Fruit fly (Drosophila melanogaster) whole organism, embryonic: ENCODE results near the gene nol.
A peak's percentile ranks its signal among the peaks of the same experiment; 100 is the strongest.

Experiments
- CG10959 ChIP-seq: fragments of 200-800 bp; sonication (Bioruptor generic); IDR thresholded peaks from 2 replicates; pipeline ENCODE4 v1.3.6; 2022; ENCODE audit warnings: missing biosample characterization, missing genetic modification characterization
- CG11695 ChIP-seq: fragments of 200-800 bp; sonication (Bioruptor generic); IDR thresholded peaks from 3 replicates; pipeline ENCODE4 v1.3.6; 2022; ENCODE audit warnings: missing biosample characterization, missing genetic modification characterization
- CG12104 ChIP-seq: fragments of 200-800 bp; sonication (Bioruptor generic); optimal IDR thresholded peaks from 3 replicates; lab custom pipeline; 2016; ENCODE audit warnings: missing biosample characterization, missing genetic modification characterization
- CG12769 ChIP-seq: fragments of 200-800 bp; sonication (Bioruptor generic); optimal IDR thresholded peaks from 2 replicates; lab custom pipeline; 2019; ENCODE audit warnings: missing biosample characterization, mild to moderate bottlenecking, missing genetic modification characterization, moderate library complexity
- CG17568 ChIP-seq: fragments of 200-800 bp; sonication (Bioruptor generic); optimal IDR thresholded peaks from 2 replicates; lab custom pipeline; 2018; ENCODE audit warnings: missing biosample characterization, mild to moderate bottlenecking, missing genetic modification characterization, moderate library complexity
- CG2120 ChIP-seq: fragments of 200-800 bp; sonication (Bioruptor generic); optimal IDR thresholded peaks from 3 replicates; lab custom pipeline; 2016; ENCODE audit warnings: missing biosample characterization, missing genetic modification characterization
- CG2889 ChIP-seq: fragments of 200-800 bp; sonication (Bioruptor generic); IDR thresholded peaks from 3 replicates; pipeline ENCODE4 v1.3.6; 2022; ENCODE audit warnings: missing biosample characterization, missing genetic modification characterization
- CG3065 ChIP-seq: fragments of 200-800 bp; sonication (Bioruptor generic); optimal IDR thresholded peaks from 2 replicates; lab custom pipeline; 2016; ENCODE audit warnings: missing biosample characterization, missing genetic modification characterization
- CG3407 ChIP-seq: fragments of 200-800 bp; sonication (Bioruptor generic); optimal IDR thresholded peaks from 2 replicates; lab custom pipeline; 2018; ENCODE audit warnings: missing biosample characterization, mild to moderate bottlenecking, missing genetic modification characterization
- CG4282 ChIP-seq: fragments of 200-800 bp; sonication (Bioruptor generic); optimal IDR thresholded peaks from 2 replicates; lab custom pipeline; 2016; ENCODE audit warnings: missing biosample characterization, missing genetic modification characterization
- CG6272 ChIP-seq: fragments of 200-800 bp; sonication (Bioruptor generic); IDR thresholded peaks from 2 replicates; pipeline ENCODE4 v1.3.6; 2022; ENCODE audit warnings: missing biosample characterization, missing genetic modification characterization
- CG6654 ChIP-seq: fragments of 200-800 bp; sonication (Bioruptor generic); optimal IDR thresholded peaks from 2 replicates; lab custom pipeline; 2017; ENCODE audit warnings: missing biosample characterization, mild to moderate bottlenecking, missing genetic modification characterization
- CG6765 ChIP-seq: fragments of 200-800 bp; sonication (Bioruptor generic); optimal IDR thresholded peaks from 3 replicates; lab custom pipeline; 2017; ENCODE audit warnings: missing biosample characterization, mild to moderate bottlenecking, missing genetic modification characterization
- CG6813 ChIP-seq: fragments of 200-800 bp; sonication (Bioruptor generic); optimal IDR thresholded peaks from 2 replicates; lab custom pipeline; 2017; ENCODE audit warnings: missing biosample characterization, missing genetic modification characterization, mild to moderate bottlenecking, moderate library complexity, missing genetic modification reagents
- CG7556 ChIP-seq: fragments of 200-800 bp; sonication (Bioruptor generic); optimal IDR thresholded peaks from 2 replicates; lab custom pipeline; 2017; ENCODE audit warnings: missing biosample characterization, mild to moderate bottlenecking, missing genetic modification characterization
- CG8359 ChIP-seq: fragments of 200-800 bp; sonication (Bioruptor generic); optimal IDR thresholded peaks from 2 replicates; lab custom pipeline; 2017; ENCODE audit warnings: missing biosample characterization, mild to moderate bottlenecking, missing genetic modification characterization, borderline replicate concordance
- CrebB ChIP-seq: fragments of 200-800 bp; sonication (Bioruptor generic); optimal IDR thresholded peaks from 3 replicates; lab custom pipeline; 2018; ENCODE audit warnings: missing biosample characterization, mild to moderate bottlenecking, missing genetic modification characterization
- D19B ChIP-seq: fragments of 200-800 bp; sonication (Bioruptor generic); optimal IDR thresholded peaks from 2 replicates; lab custom pipeline; 2017; ENCODE audit warnings: missing biosample characterization, mild to moderate bottlenecking, missing genetic modification characterization
- Deaf1 ChIP-seq: fragments of 200-800 bp; optimal IDR thresholded peaks from 3 replicates; lab custom pipeline; 2019; ENCODE audit warnings: missing biosample characterization, mild to moderate bottlenecking, missing genetic modification characterization, moderate library complexity
- Doc2 ChIP-seq: fragments of 200-800 bp; sonication (Bioruptor generic); IDR thresholded peaks from 2 replicates; pipeline ENCODE4 v1.3.6; 2022; ENCODE audit warnings: missing biosample characterization, missing genetic modification characterization
- Drgx ChIP-seq: fragments of 200-800 bp; sonication (Bioruptor generic); IDR thresholded peaks from 2 replicates; pipeline ENCODE4 v1.3.6; 2022; ENCODE audit warnings: missing biosample characterization, missing genetic modification characterization
- Eip74EF ChIP-seq, 2 experiments: fragments of 200-800 bp in 1 of 2; fragments of >200 bp in 1 of 2; sonication (Bioruptor generic) in 1 of 2; optimal IDR thresholded peaks; 2 replicates each; lab custom pipeline; 2017 to 2019; ENCODE audit warnings: missing biosample characterization in 2 of 2, missing genetic modification characterization in 2 of 2, mild to moderate bottlenecking in 1 of 2, moderate library complexity in 1 of 2
- Fer3 ChIP-seq: fragments of 200-800 bp; sonication (Bioruptor generic); optimal IDR thresholded peaks from 2 replicates; lab custom pipeline; 2018; ENCODE audit warnings: missing biosample characterization, mild to moderate bottlenecking, missing genetic modification characterization, moderate library complexity
- HHEX ChIP-seq: fragments of 200-800 bp; sonication (Bioruptor generic); optimal IDR thresholded peaks from 3 replicates; lab custom pipeline; 2017; ENCODE audit warnings: missing biosample characterization, mild to moderate bottlenecking, missing genetic modification characterization, missing genetic modification reagents
- HLH3B ChIP-seq: fragments of 200-800 bp; sonication (Bioruptor generic); IDR thresholded peaks from 2 replicates; pipeline ENCODE4 v1.3.6; 2022; ENCODE audit warnings: missing biosample characterization, missing genetic modification characterization
- Lpt ChIP-seq: fragments of >200 bp; optimal IDR thresholded peaks from 2 replicates; lab custom pipeline; 2018; ENCODE audit warnings: missing biosample characterization, missing genetic modification characterization
- NfI ChIP-seq: fragments of 200-800 bp; sonication (Bioruptor generic); optimal IDR thresholded peaks from 3 replicates; lab custom pipeline; 2018; ENCODE audit warnings: missing biosample characterization, mild to moderate bottlenecking, missing genetic modification characterization, moderate library complexity
- Oli ChIP-seq: fragments of 200-800 bp; sonication (Bioruptor generic); optimal IDR thresholded peaks from 2 replicates; lab custom pipeline; 2018; ENCODE audit warnings: missing biosample characterization, mild to moderate bottlenecking, missing genetic modification characterization, moderate library complexity
- PHDP ChIP-seq: fragments of 200-800 bp; sonication (Bioruptor generic); optimal IDR thresholded peaks from 3 replicates; lab custom pipeline; 2018; ENCODE audit warnings: missing biosample characterization, mild to moderate bottlenecking, missing genetic modification characterization, moderate library complexity
- Ptx1 ChIP-seq: fragments of 200-800 bp; sonication (Bioruptor generic); IDR thresholded peaks from 2 replicates; pipeline ENCODE4 v1.3.6; 2022; ENCODE audit warnings: missing biosample characterization, missing genetic modification characterization
- Ssrp ChIP-seq: fragments of 200-800 bp; sonication (Bioruptor generic); optimal IDR thresholded peaks from 2 replicates; lab custom pipeline; 2018; ENCODE audit warnings: missing biosample characterization, mild to moderate bottlenecking, missing genetic modification characterization, moderate library complexity
- bab2 ChIP-seq: fragments of 200-800 bp; sonication (Bioruptor generic); optimal IDR thresholded peaks from 2 replicates; lab custom pipeline; 2016; ENCODE audit warnings: missing biosample characterization, missing genetic modification characterization
- btn ChIP-seq: fragments of 200-800 bp; sonication (Bioruptor generic); optimal IDR thresholded peaks from 2 replicates; lab custom pipeline; 2016; ENCODE audit warnings: missing biosample characterization, missing genetic modification characterization
- croc ChIP-seq: fragments of 200-800 bp; sonication (Bioruptor generic); conservative IDR thresholded peaks from 3 replicates; pipeline ENCODE4 v1.3.6; 2022; ENCODE audit warnings: missing biosample characterization, missing genetic modification characterization
- ems ChIP-seq: fragments of 200-800 bp; sonication (Bioruptor generic); optimal IDR thresholded peaks from 3 replicates; lab custom pipeline; 2016; ENCODE audit warnings: missing biosample characterization, missing genetic modification characterization
- en ChIP-seq: fragments of 200-800 bp; sonication (Bioruptor generic); optimal IDR thresholded peaks from 2 replicates; lab custom pipeline; 2016; ENCODE audit warnings: missing biosample characterization, missing genetic modification characterization
- esg ChIP-seq: fragments of 200-800 bp; sonication (Bioruptor generic); conservative IDR thresholded peaks from 2 replicates; pipeline ENCODE4 v1.3.6; 2022; ENCODE audit warnings: missing biosample characterization, missing genetic modification characterization
- fd96Cb ChIP-seq: fragments of 200-800 bp; sonication (Bioruptor generic); optimal IDR thresholded peaks from 2 replicates; lab custom pipeline; 2018; ENCODE audit warnings: missing biosample characterization, mild to moderate bottlenecking, missing genetic modification characterization, moderate library complexity
- grau ChIP-seq: fragments of 200-800 bp; optimal IDR thresholded peaks from 3 replicates; lab custom pipeline; 2019; ENCODE audit warnings: missing biosample characterization, mild to moderate bottlenecking, missing genetic modification characterization, moderate library complexity
- gro ChIP-seq: fragments of 200-800 bp; sonication (Bioruptor generic); optimal IDR thresholded peaks from 2 replicates; lab custom pipeline; 2016; ENCODE audit warnings: missing biosample characterization, missing genetic modification characterization
- klu ChIP-seq: fragments of 200-800 bp; sonication (Bioruptor generic); IDR thresholded peaks from 2 replicates; pipeline ENCODE4 v1.3.6; 2022; ENCODE audit warnings: missing biosample characterization, missing genetic modification characterization
- mam ChIP-seq: fragments of 200-800 bp; sonication (Bioruptor generic); optimal IDR thresholded peaks from 3 replicates; lab custom pipeline; 2016; ENCODE audit warnings: missing biosample characterization, missing genetic modification characterization
- pros ChIP-seq: fragments of 200-800 bp; sonication (Bioruptor generic); optimal IDR thresholded peaks from 3 replicates; lab custom pipeline; 2019; ENCODE audit warnings: missing biosample characterization, mild to moderate bottlenecking, missing genetic modification characterization, moderate library complexity
- repo ChIP-seq: fragments of 200-800 bp; sonication (Bioruptor generic); optimal IDR thresholded peaks from 2 replicates; lab custom pipeline; 2016; ENCODE audit warnings: missing biosample characterization, missing genetic modification characterization
- row ChIP-seq: fragments of 200-800 bp; sonication (Bioruptor generic); IDR thresholded peaks from 3 replicates; pipeline ENCODE4 v1.3.6; 2022; ENCODE audit warnings: missing biosample characterization, missing genetic modification characterization
- run ChIP-seq: fragments of 200-800 bp; sonication (Bioruptor generic); optimal IDR thresholded peaks from 3 replicates; lab custom pipeline; 2018; ENCODE audit warnings: missing biosample characterization, mild to moderate bottlenecking, missing genetic modification characterization
- salm ChIP-seq: fragments of 200-800 bp; sonication (Bioruptor generic); optimal IDR thresholded peaks from 2 replicates; lab custom pipeline; 2018; ENCODE audit warnings: missing biosample characterization, mild to moderate bottlenecking, missing genetic modification characterization
- so ChIP-seq: fragments of 200-800 bp; sonication (Bioruptor generic); IDR thresholded peaks from 3 replicates; pipeline ENCODE4 v1.3.6; 2022; ENCODE audit warnings: missing biosample characterization, missing genetic modification characterization
- trem ChIP-seq: fragments of 200-800 bp; optimal IDR thresholded peaks from 3 replicates; lab custom pipeline; 2019; ENCODE audit warnings: missing biosample characterization, mild to moderate bottlenecking, missing genetic modification characterization, moderate library complexity
- ttk ChIP-seq: fragments of 200-800 bp; sonication (Bioruptor generic); IDR thresholded peaks from 2 replicates; pipeline ENCODE4 v2.1.2; 2022; ENCODE audit warnings: missing biosample characterization, missing genetic modification characterization
- unpg ChIP-seq: fragments of 200-800 bp; sonication (Bioruptor generic); optimal IDR thresholded peaks from 3 replicates; lab custom pipeline; 2018; ENCODE audit warnings: missing biosample characterization, mild to moderate bottlenecking, missing genetic modification characterization, moderate library complexity
- zen2 ChIP-seq: fragments of 200-800 bp; sonication (Bioruptor generic); IDR thresholded peaks from 3 replicates; pipeline ENCODE4 v1.3.6; 2022; ENCODE audit warnings: missing biosample characterization, missing genetic modification characterization; ENCODE audit not compliant: partially characterized antibody

nol gene

dm6 chr3L:11124439-11124838, 6.2 kb upstream of the nol start (continued):
- TF ChIP-seq ems (GFP tag; lab: Kevin White, UChicago) (no peak), Doc2 (no peak), esg (GFP tag; lab: Robert Waterston, UW) (no peak), CG8359 (GFP tag; lab: Kevin White, UChicago) (no peak), CG3407 (no peak), CrebB (tag; lab: Kevin White, UChicago) (no peak), CG7556 (peak; percentile 6), CG6654 (GFP tag; lab: Kevin White, UChicago) (no peak), Eip74EF (GFP tag; optimal IDR thresholded peaks at IDR 0.05; lab: Kevin White, UChicago) (peak in 1 of 2 experiments; percentile 20), Ptx1 (no peak), Fer3 (no peak), zen2 (GFP tag; lab: Robert Waterston, UW) (no peak), CG2120 (GFP tag; lab: Kevin White, UChicago) (peak; percentile 36), bab2 (GFP tag; lab: Kevin White, UChicago) (no peak), Drgx (GFP tag; lab: Robert Waterston, UW) (no peak), CG6765 (GFP tag; lab: Kevin White, UChicago) (no peak), CG10959 (GFP tag; lab: Robert Waterston, UW) (no peak), fd96Cb (tag; lab: Kevin White, UChicago) (peak; percentile 7), trem (tag; lab: Kevin White, UChicago) (no peak), CG11695 (GFP tag; lab: Robert Waterston, UW) (no peak), CG2889 (no peak), run (tag; lab: Kevin White, UChicago) (no peak), btn (GFP tag; lab: Kevin White, UChicago) (no peak), CG12104 (GFP tag; lab: Kevin White, UChicago) (no peak), croc (no peak), NfI (GFP tag; lab: Kevin White, UChicago) (peak; percentile 23), CG4282 (GFP tag; lab: Kevin White, UChicago) (no peak), CG6813 (GFP tag; lab: Kevin White, UChicago) (no peak), repo (GFP tag; lab: Kevin White, UChicago) (no peak), HLH3B (0 out of 2 replicates have a peak, but pooled peaks have one; percentile 21), row (GFP tag; lab: Robert Waterston, UW) (peak; percentile 19; the same call in 1 of the 3 replicates), Oli (tag; lab: Kevin White, UChicago) (peak; percentile 44), so (no peak), salm (tag; lab: Kevin White, UChicago) (no peak), pros (GFP tag; lab: Kevin White, UChicago) (no peak), klu (GFP tag; lab: Robert Waterston, UW) (no peak), HHEX (GFP tag; lab: Kevin White, UChicago) (no peak), CG17568 (GFP tag; lab: Kevin White, UChicago) (no peak), gro (GFP tag; lab: Kevin White, UChicago) (no peak), CG6272 (GFP tag; lab: Robert Waterston, UW) (no peak), Deaf1 (no peak), Ssrp (tag; lab: Kevin White, UChicago) (peak; percentile 11), unpg (GFP tag; lab: Kevin White, UChicago) (peak; percentile 30), grau (tag; lab: Kevin White, UChicago) (peak; percentile 89), CG3065 (no peak), Lpt (GFP tag; lab: Kevin White, UChicago) (no peak), ttk (GFP tag; lab: Robert Waterston, UW) (no peak), PHDP (peak; percentile 23), D19B (no peak), mam (GFP tag; lab: Kevin White, UChicago) (no peak), CG12769 (tag; lab: Kevin White, UChicago) (no peak), en (no peak)
